Worm (Caenorhabditis elegans) whole organism, L1 larva: ENCODE results near the gene fum-1.

Experiments
- C34B4.2 ChIP-seq: sonication (generic microtip); optimal IDR thresholded peaks from 2 replicates; lab custom pipeline; 2017; ENCODE audit warnings: mild to moderate bottlenecking, missing genetic modification characterization, missing compliant biosample characterization
- aly-2 ChIP-seq: fragments of 150-350 bp; optimal IDR thresholded peaks from 2 replicates; lab custom pipeline; 2014; ENCODE audit warnings: missing biosample characterization, missing genetic modification characterization
- blmp-1 ChIP-seq: fragments of 150-350 bp; optimal IDR thresholded peaks from 2 replicates; lab custom pipeline; 2014; ENCODE audit warnings: missing biosample characterization, missing genetic modification characterization
- ceh-63 ChIP-seq: fragments of 200-800 bp; sonication (Bioruptor generic); optimal IDR thresholded peaks from 2 replicates; lab custom pipeline; 2018; ENCODE audit warnings: mild to moderate bottlenecking, missing genetic modification characterization, missing compliant biosample characterization
- ceh-82 ChIP-seq, 3 experiments: fragments of 150-350 bp in 1 of 3; sonication (generic microtip) in 2 of 3; optimal IDR thresholded peaks; 2 replicates each; lab custom pipeline; 2014 to 2017; ENCODE audit warnings: missing biosample characterization in 3 of 3, missing genetic modification characterization in 3 of 3
- dpl-1 ChIP-seq, 3 experiments: fragments of 150-350 bp in 2 of 3; sonication (generic microtip) in 1 of 3; optimal IDR thresholded peaks; 2 replicates each; lab custom pipeline; 2014 to 2017; ENCODE audit warnings: missing biosample characterization in 3 of 3, missing genetic modification characterization in 3 of 3, missing genetic modification reagents in 3 of 3
- dsc-1 ChIP-seq: sonication (generic microtip); optimal IDR thresholded peaks from 2 replicates; lab custom pipeline; 2016; ENCODE audit warnings: mild to moderate bottlenecking, missing genetic modification characterization, missing compliant biosample characterization
- efl-1 ChIP-seq, 4 experiments: fragments of 150-350 bp; optimal IDR thresholded peaks in 3 of 4; peaks in 1 of 4; 1 replicate in 1 of 4; 2 replicates in 3 of 4; lab custom pipeline; 2014; ENCODE audit warnings: missing biosample characterization in 2 of 4, missing genetic modification characterization in 2 of 4, missing genetic modification reagents in 2 of 4
- efl-3 ChIP-seq: fragments of 200-800 bp; sonication (Bioruptor generic); optimal IDR thresholded peaks from 2 replicates; lab custom pipeline; 2018; ENCODE audit warnings: mild to moderate bottlenecking, missing genetic modification characterization, missing compliant biosample characterization
- elt-2 ChIP-seq: sonication (generic microtip); optimal IDR thresholded peaks from 2 replicates; lab custom pipeline; 2016; ENCODE audit warnings: missing genetic modification characterization, mild to moderate bottlenecking, inconsistent platforms, missing compliant biosample characterization, missing genetic modification reagents
- elt-3 ChIP-seq, 6 experiments: fragments of 150-350 bp in 1 of 6; sonication (generic microtip); optimal IDR thresholded peaks; 2 replicates each; lab custom pipeline; 2017 to 2018; ENCODE audit warnings: missing biosample characterization in 6 of 6, missing genetic modification characterization in 6 of 6, inconsistent platforms in 1 of 6
- fos-1 ChIP-seq: fragments of 150-350 bp; optimal IDR thresholded peaks from 2 replicates; lab custom pipeline; 2014; ENCODE audit warnings: missing biosample characterization, missing genetic modification characterization
- grh-1 ChIP-seq: fragments of 200-800 bp; sonication (Bioruptor generic); IDR thresholded peaks from 2 replicates; pipeline ENCODE4 v1.3.6; 2022; ENCODE audit warnings: missing genetic modification reagents, missing genetic modification characterization, missing compliant biosample characterization
- hlh-17 ChIP-seq: fragments of 200-800 bp; sonication (Bioruptor generic); optimal IDR thresholded peaks from 2 replicates; lab custom pipeline; 2018; ENCODE audit warnings: missing genetic modification characterization, mild to moderate bottlenecking, missing compliant biosample characterization, moderate library complexity, borderline replicate concordance
- isw-1 ChIP-seq: fragments of 200-800 bp; sonication (Bioruptor generic); IDR thresholded peaks from 2 replicates; pipeline ENCODE4 v1.3.6; 2022; ENCODE audit warnings: missing genetic modification characterization, missing compliant biosample characterization
- lin-13 ChIP-seq: fragments of 150-350 bp; optimal IDR thresholded peaks from 2 replicates; lab custom pipeline; 2014; ENCODE audit warnings: missing biosample characterization, missing genetic modification reagents, missing genetic modification characterization
- lin-14 ChIP-seq: fragments of 200-800 bp; sonication (Bioruptor generic); optimal IDR thresholded peaks from 2 replicates; lab custom pipeline; 2018; ENCODE audit warnings: mild to moderate bottlenecking, missing genetic modification characterization, moderate library complexity, missing compliant biosample characterization
- lsy-2 ChIP-seq, 2 experiments: fragments of 150-350 bp; optimal IDR thresholded peaks; 2 replicates each; lab custom pipeline; 2014; ENCODE audit warnings: missing biosample characterization in 2 of 2, missing genetic modification characterization in 2 of 2
- mdl-1 ChIP-seq, 2 experiments: fragments of 150-350 bp; optimal IDR thresholded peaks; 2 replicates each; lab custom pipeline; 2014 to 2017; ENCODE audit warnings: missing biosample characterization in 2 of 2, missing genetic modification characterization in 2 of 2, inconsistent platforms in 1 of 2
- mef-2 ChIP-seq: fragments of 150-350 bp; optimal IDR thresholded peaks from 2 replicates; lab custom pipeline; 2014; ENCODE audit warnings: missing biosample characterization, missing genetic modification characterization
- nhr-11 ChIP-seq: fragments of 150-350 bp; optimal IDR thresholded peaks from 2 replicates; lab custom pipeline; 2014; ENCODE audit warnings: missing biosample characterization, missing genetic modification characterization
- nhr-20 ChIP-seq: sonication (generic microtip); optimal IDR thresholded peaks from 2 replicates; lab custom pipeline; 2016; ENCODE audit warnings: mild to moderate bottlenecking, missing genetic modification characterization, missing compliant biosample characterization
- nhr-71 ChIP-seq: sonication (generic microtip); optimal IDR thresholded peaks from 2 replicates; lab custom pipeline; 2016; ENCODE audit warnings: mild to moderate bottlenecking, missing genetic modification characterization, moderate library complexity, missing compliant biosample characterization
- nhr-84 ChIP-seq: sonication (generic microtip); optimal IDR thresholded peaks from 2 replicates; lab custom pipeline; 2017; ENCODE audit warnings: missing biosample characterization, missing genetic modification characterization
- nhr-85 ChIP-seq: sonication (generic microtip); peaks from one replicate; lab custom pipeline; 2016; ENCODE audit warnings: missing genetic modification characterization, inconsistent platforms, missing compliant biosample characterization
- nhr-90 ChIP-seq: sonication (generic microtip); optimal IDR thresholded peaks from 2 replicates; lab custom pipeline; 2016; ENCODE audit warnings: mild to moderate bottlenecking, missing genetic modification characterization, missing compliant biosample characterization; ENCODE audit not compliant: poor library complexity
- pag-3 ChIP-seq: sonication (generic microtip); optimal IDR thresholded peaks from 2 replicates; lab custom pipeline; 2017; ENCODE audit warnings: missing genetic modification characterization, mild to moderate bottlenecking, missing compliant biosample characterization, antibody characterized with exemption, borderline replicate concordance; ENCODE audit not compliant: insufficient read depth
- skn-1 ChIP-seq: fragments of 150-350 bp; optimal IDR thresholded peaks from 2 replicates; lab custom pipeline; 2014; ENCODE audit warnings: missing biosample characterization, missing genetic modification characterization
- snpc-4 ChIP-seq: fragments of 150-350 bp; optimal IDR thresholded peaks from 2 replicates; lab custom pipeline; 2014; ENCODE audit warnings: missing biosample characterization, missing genetic modification characterization
- snu-23 ChIP-seq: sonication (generic microtip); optimal IDR thresholded peaks from 2 replicates; lab custom pipeline; 2016; ENCODE audit warnings: missing genetic modification characterization, missing compliant biosample characterization
- sox-4 ChIP-seq: sonication (generic microtip); optimal IDR thresholded peaks from 2 replicates; lab custom pipeline; 2016; ENCODE audit warnings: missing genetic modification characterization, missing compliant biosample characterization
- sptf-1 ChIP-seq: fragments of 150-350 bp; optimal IDR thresholded peaks from 2 replicates; lab custom pipeline; 2014; ENCODE audit warnings: missing biosample characterization, missing genetic modification characterization
- tbx-2 ChIP-seq: sonication (generic microtip); optimal IDR thresholded peaks from 2 replicates; lab custom pipeline; 2016; ENCODE audit warnings: missing genetic modification characterization, missing compliant biosample characterization
- unc-62 ChIP-seq: fragments of 150-350 bp; optimal IDR thresholded peaks from 2 replicates; lab custom pipeline; 2014; ENCODE audit warnings: missing biosample characterization, missing genetic modification reagents, missing genetic modification characterization
- vab-15 ChIP-seq: sonication (generic microtip); optimal IDR thresholded peaks from 2 replicates; lab custom pipeline; 2017; ENCODE audit warnings: missing genotype, mild to moderate bottlenecking, missing genetic modification characterization, missing compliant biosample characterization
- xbp-1 ChIP-seq: sonication (generic microtip); optimal IDR thresholded peaks from 2 replicates; lab custom pipeline; 2016; ENCODE audit warnings: missing genetic modification characterization, missing compliant biosample characterization
- ztf-11 ChIP-seq, 2 experiments: sonication (generic microtip); optimal IDR thresholded peaks; 2 replicates each; lab custom pipeline; 2016 to 2017; ENCODE audit warnings: missing genetic modification characterization in 2 of 2, missing biosample characterization in 1 of 2, missing compliant biosample characterization in 1 of 2
- ztf-4 ChIP-seq: fragments of 150-350 bp; optimal IDR thresholded peaks from 2 replicates; lab custom pipeline; 2014; ENCODE audit warnings: missing biosample characterization, missing genetic modification characterization

Gene fum-1

ce11 chrIII:7488303-7488702, 22.9 kb downstream of the fum-1 start (continued):
- TF ChIP-seq isw-1 (GFP tag; lab: Robert Waterston, UW) (no peak), sptf-1 (tag; lab: Kevin White, UChicago) (no peak), vab-15 (tag; lab: Kevin White, UChicago) (no peak), lsy-2 (tag; optimal IDR thresholded peaks at IDR 0.05; lab: Kevin White, UChicago) (peak; percentile 22 to 47), snu-23 (GFP tag; lab: Kevin White, UChicago) (peak; percentile 76), nhr-11 (tag; lab: Kevin White, UChicago) (no peak), C34B4.2 (tag; lab: Kevin White, UChicago) (no peak), hlh-17 (no peak), nhr-71 (tag; lab: Kevin White, UChicago) (peak; percentile 73), elt-2 (tag; lab: Kevin White, UChicago) (no peak), nhr-20 (peak; percentile 78), xbp-1 (peak; percentile 5), nhr-90 (tag; lab: Kevin White, UChicago) (peak; percentile 63), nhr-84 (tag; lab: Kevin White, UChicago) (no peak), efl-1 (optimal IDR thresholded peaks at IDR 0.05; lab: Kevin White, UChicago) (peak in 1 of 2 experiments; percentile 3), efl-1 (GFP tag; optimal IDR thresholded peaks at IDR 0.05 in 1 of 2; lab: Kevin White, UChicago) (peak in 1 of 2 experiments; percentile 6), dsc-1 (tag; lab: Kevin White, UChicago) (no peak), efl-3 (GFP tag; lab: Kevin White, UChicago) (no peak), aly-2 (tag; lab: Kevin White, UChicago) (no peak), lin-13 (GFP tag; lab: Kevin White, UChicago) (no peak), nhr-85 (tag; lab: Kevin White, UChicago) (peak; percentile 96), ztf-4 (tag; lab: Kevin White, UChicago) (no peak), unc-62 (GFP tag; lab: Kevin White, UChicago) (no peak), tbx-2 (tag; lab: Kevin White, UChicago) (peak; percentile 37), sox-4 (tag; lab: Kevin White, UChicago) (no peak), mef-2 (tag; lab: Kevin White, UChicago) (no peak), mdl-1 (tag; optimal IDR thresholded peaks at IDR 0.05; lab: Kevin White, UChicago) (no peak), lin-14 (GFP tag; lab: Kevin White, UChicago) (peak; percentile 94), ceh-82 (tag; optimal IDR thresholded peaks at IDR 0.05; lab: Kevin White, UChicago) (no peak), skn-1 (tag; lab: Kevin White, UChicago) (no peak), grh-1 (no peak)

ce11 chrIII:7489055-7489534, 23.7 kb downstream of the fum-1 start, which contains the start of gene mup-4:
Gene mup-4 (minus strand): TSS chrIII:7489105.
- TF ChIP-seq elt-3 (tag; optimal IDR thresholded peaks at IDR 0.05; lab: Kevin White, UChicago): peak in 4 of 6 experiments; percentile 11 to 65 (median 39)
- peak; percentile 17 for TF ChIP-seq tbx-2 (tag; lab: Kevin White, UChicago)
- peak; percentile 43 for TF ChIP-seq nhr-20
- TF ChIP-seq nhr-85 (tag; lab: Kevin White, UChicago): peak; percentile 85
- TF ChIP-seq blmp-1: peak; percentile 65
- peak in 1 of 3 experiments; percentile 15 for TF ChIP-seq dpl-1 (GFP tag; optimal IDR thresholded peaks at IDR 0.05; lab: Kevin White, UChicago)
- no peak for TF ChIP-seq ztf-11 (tag; optimal IDR thresholded peaks at IDR 0.05; lab: Kevin White, UChicago)
- no peak for TF ChIP-seq snpc-4 (tag; lab: Kevin White, UChicago)
- TF ChIP-seq nhr-71 (tag; lab: Kevin White, UChicago): peak; percentile 43
- TF ChIP-seq fos-1: no peak
- TF ChIP-seq grh-1: 0 out of 2 replicates have a peak, but pooled peaks have one; percentile 11
- TF ChIP-seq pag-3 (tag; lab: Kevin White, UChicago): peak; percentile 91
- TF ChIP-seq nhr-90 (tag; lab: Kevin White, UChicago): peak; percentile 39
- TF ChIP-seq ceh-63 (GFP tag; lab: Kevin White, UChicago): no peak
- peak; percentile 49 for TF ChIP-seq snu-23 (GFP tag; lab: Kevin White, UChicago)
- peak; percentile 72 for TF ChIP-seq lin-14 (GFP tag; lab: Kevin White, UChicago)
- peak; percentile 4 to 21 for TF ChIP-seq lsy-2 (tag; optimal IDR thresholded peaks at IDR 0.05; lab: Kevin White, UChicago)
- TF ChIP-seq, all 84 proteins: peak for 13
